Worm (Caenorhabditis elegans) whole organism, young adult: ENCODE results near the gene clec-147.

Source experiments
- B0019.2 ChIP-seq: fragments of 200-800 bp; sonication (Bioruptor generic); conservative IDR thresholded peaks from 2 replicates; pipeline ENCODE4 v1.3.6; 2022; ENCODE audit warnings: missing genetic modification reagents, missing genetic modification characterization, missing compliant biosample characterization
- B0035.1 ChIP-seq: sonication (generic microtip); optimal IDR thresholded peaks from 2 replicates; lab custom pipeline; 2016; ENCODE audit warnings: missing genetic modification characterization, mild to moderate bottlenecking, missing compliant biosample characterization, missing genotype, missing genetic modification reagents
- B0261.1 ChIP-seq: sonication (generic microtip); optimal IDR thresholded peaks from 2 replicates; lab custom pipeline; 2016; ENCODE audit warnings: mild to moderate bottlenecking, missing genetic modification characterization, moderate library complexity, missing compliant biosample characterization
- B0336.3 ChIP-seq: fragments of 200-800 bp; sonication (Bioruptor generic); IDR thresholded peaks from 2 replicates; pipeline ENCODE4 v1.3.6; 2022; ENCODE audit warnings: missing genetic modification characterization, missing compliant biosample characterization
- D2030.7 ChIP-seq: fragments of 200-800 bp; sonication (Bioruptor generic); IDR thresholded peaks from 2 replicates; pipeline ENCODE4 v1.3.6; 2022; ENCODE audit warnings: missing genetic modification reagents, missing genetic modification characterization, missing compliant biosample characterization
- F23B12.7 ChIP-seq: sonication (generic microtip); optimal IDR thresholded peaks from 2 replicates; lab custom pipeline; 2017; ENCODE audit warnings: missing genetic modification characterization, mild to moderate bottlenecking, missing compliant biosample characterization, antibody characterized with exemption, moderate library complexity; ENCODE audit not compliant: insufficient read depth
- K11D2.4 ChIP-seq: fragments of 200-800 bp; sonication (Bioruptor generic); IDR thresholded peaks from 2 replicates; pipeline ENCODE4 v1.3.6; 2022; ENCODE audit warnings: missing genetic modification reagents, missing genetic modification characterization, missing compliant biosample characterization
- K12H6.12 ChIP-seq: fragments of 200-800 bp; sonication (Bioruptor generic); optimal IDR thresholded peaks from 2 replicates; lab custom pipeline; 2018; ENCODE audit warnings: mild to moderate bottlenecking, missing genetic modification characterization, missing compliant biosample characterization
- T07F8.4 ChIP-seq: sonication (generic microtip); optimal IDR thresholded peaks from 2 replicates; lab custom pipeline; 2016; ENCODE audit warnings: mild to moderate bottlenecking, missing genetic modification characterization, moderate library complexity, missing compliant biosample characterization
- T26A5.8 ChIP-seq: sonication (generic microtip); optimal IDR thresholded peaks from 2 replicates; lab custom pipeline; 2016; ENCODE audit warnings: missing genetic modification characterization, missing compliant biosample characterization
- Y53G8AR.9 ChIP-seq: fragments of 200-800 bp; sonication (Bioruptor generic); conservative IDR thresholded peaks from 2 replicates; pipeline ENCODE4 v1.3.6; 2022; ENCODE audit warnings: missing genetic modification reagents, missing genetic modification characterization, missing compliant biosample characterization
- Y56A3A.18 ChIP-seq: fragments of 200-800 bp; sonication (Bioruptor generic); IDR thresholded peaks from 2 replicates; pipeline ENCODE4 v1.3.6; 2022; ENCODE audit warnings: missing genetic modification reagents, missing genetic modification characterization, missing compliant biosample characterization
- Y67H2A.10 ChIP-seq: fragments of 200-800 bp; sonication (Bioruptor generic); conservative IDR thresholded peaks from 2 replicates; pipeline ENCODE4 v1.3.6; 2022; ENCODE audit warnings: missing genetic modification reagents, missing genetic modification characterization, missing compliant biosample characterization
- Y79H2A.3 ChIP-seq: fragments of 200-800 bp; sonication (Bioruptor generic); conservative IDR thresholded peaks from 2 replicates; pipeline ENCODE4 v1.3.6; 2022; ENCODE audit warnings: missing genetic modification reagents, missing genetic modification characterization, missing compliant biosample characterization
- akir-1 ChIP-seq: fragments of 200-800 bp; sonication (Bioruptor generic); optimal IDR thresholded peaks from 2 replicates; lab custom pipeline; 2018; ENCODE audit warnings: mild to moderate bottlenecking, missing genetic modification characterization, moderate library complexity, missing compliant biosample characterization
- atf-7 ChIP-seq: sonication (generic microtip); optimal IDR thresholded peaks from 2 replicates; lab custom pipeline; 2017; ENCODE audit warnings: mild to moderate bottlenecking, missing genetic modification characterization, missing compliant biosample characterization
- attf-6 ChIP-seq: fragments of 200-800 bp; sonication (Bioruptor generic); IDR thresholded peaks from 2 replicates; pipeline ENCODE4 v1.3.6; 2022; ENCODE audit warnings: missing genetic modification reagents, missing genetic modification characterization, missing compliant biosample characterization
- ceh-27 ChIP-seq: fragments of 200-800 bp; sonication (Bioruptor generic); optimal IDR thresholded peaks from 2 replicates; lab custom pipeline; 2018; ENCODE audit warnings: mild to moderate bottlenecking, missing genetic modification characterization, moderate library complexity, missing compliant biosample characterization
- chd-7 ChIP-seq: sonication (generic microtip); optimal IDR thresholded peaks from 2 replicates; lab custom pipeline; 2016; ENCODE audit warnings: mild to moderate bottlenecking, missing genetic modification characterization, moderate library complexity, missing compliant biosample characterization
- die-1 ChIP-seq: sonication (generic microtip); optimal IDR thresholded peaks from 2 replicates; lab custom pipeline; 2016; ENCODE audit warnings: missing genotype, mild to moderate bottlenecking, missing genetic modification characterization, missing compliant biosample characterization
- dpl-1 ChIP-seq: fragments of 150-350 bp; optimal IDR thresholded peaks from 2 replicates; lab custom pipeline; 2014; ENCODE audit warnings: missing biosample characterization, missing genetic modification reagents, missing genetic modification characterization
- egl-18 ChIP-seq: fragments of 200-800 bp; sonication (Bioruptor generic); IDR thresholded peaks from 2 replicates; pipeline ENCODE4 v1.3.6; 2022; ENCODE audit warnings: missing genetic modification reagents, missing genetic modification characterization, missing compliant biosample characterization
- ekl-4 ChIP-seq: fragments of 200-800 bp; sonication (Bioruptor generic); IDR thresholded peaks from 2 replicates; pipeline ENCODE4 v1.3.6; 2022; ENCODE audit warnings: missing genetic modification reagents, missing genetic modification characterization, missing compliant biosample characterization
- ets-4 ChIP-seq: fragments of 200-800 bp; sonication (Bioruptor generic); optimal IDR thresholded peaks from 2 replicates; lab custom pipeline; 2018; ENCODE audit warnings: mild to moderate bottlenecking, missing genetic modification characterization, missing compliant biosample characterization
- gei-17 ChIP-seq: fragments of 200-800 bp; sonication (Bioruptor generic); optimal IDR thresholded peaks from 2 replicates; lab custom pipeline; 2018; ENCODE audit warnings: mild to moderate bottlenecking, missing genetic modification characterization, missing compliant biosample characterization
- hmg-20 ChIP-seq: fragments of 200-800 bp; sonication (Bioruptor generic); IDR thresholded peaks from 2 replicates; pipeline ENCODE4 v1.3.6; 2022; ENCODE audit warnings: missing genetic modification reagents, missing genetic modification characterization, missing compliant biosample characterization
- hrde-1 ChIP-seq: sonication (generic microtip); optimal IDR thresholded peaks from 2 replicates; lab custom pipeline; 2016; ENCODE audit warnings: missing genetic modification characterization, mild to moderate bottlenecking, missing compliant biosample characterization, moderate library complexity, missing genotype, missing genetic modification reagents, borderline replicate concordance
- let-607 ChIP-seq, 2 experiments: fragments of 200-800 bp in 1 of 2; sonication (Bioruptor generic) in 1 of 2; sonication (generic microtip) in 1 of 2; optimal IDR thresholded peaks; 2 replicates each; lab custom pipeline; 2016 to 2018; ENCODE audit warnings: mild to moderate bottlenecking in 2 of 2, missing compliant biosample characterization in 2 of 2, missing genetic modification characterization in 2 of 2, moderate library complexity in 2 of 2, missing genotype in 1 of 2
- lin-40 ChIP-seq: sonication (generic microtip); optimal IDR thresholded peaks from 2 replicates; lab custom pipeline; 2016; ENCODE audit warnings: missing genetic modification characterization, mild to moderate bottlenecking, missing compliant biosample characterization, missing genotype, missing genetic modification reagents
- lin-54 ChIP-seq: fragments of 200-800 bp; sonication (Bioruptor generic); optimal IDR thresholded peaks from 2 replicates; lab custom pipeline; 2018; ENCODE audit warnings: mild to moderate bottlenecking, missing genetic modification characterization, missing compliant biosample characterization
- lir-1 ChIP-seq: fragments of 200-800 bp; sonication (Bioruptor generic); conservative IDR thresholded peaks from 2 replicates; pipeline ENCODE4 v1.3.6; 2022; ENCODE audit warnings: missing genetic modification reagents, missing genetic modification characterization, missing compliant biosample characterization
- madf-10 ChIP-seq: sonication (generic microtip); optimal IDR thresholded peaks from 2 replicates; lab custom pipeline; 2016; ENCODE audit warnings: mild to moderate bottlenecking, missing genetic modification characterization, missing compliant biosample characterization
- mcd-1 ChIP-seq: fragments of 200-800 bp; sonication (Bioruptor generic); IDR thresholded peaks from 2 replicates; pipeline ENCODE4 v1.3.6; 2022; ENCODE audit warnings: missing genetic modification reagents, missing genetic modification characterization, missing compliant biosample characterization
- nfya-2 ChIP-seq: fragments of 200-800 bp; sonication (Bioruptor generic); IDR thresholded peaks from 2 replicates; pipeline ENCODE4 v1.3.6; 2022; ENCODE audit warnings: missing genetic modification reagents, missing genetic modification characterization, missing compliant biosample characterization
- nhr-90 ChIP-seq: sonication (generic microtip); optimal IDR thresholded peaks from 2 replicates; lab custom pipeline; 2016; ENCODE audit warnings: missing genotype, mild to moderate bottlenecking, missing genetic modification characterization, missing compliant biosample characterization
- pbrm-1 ChIP-seq: fragments of 200-800 bp; sonication (Bioruptor generic); IDR thresholded peaks from 2 replicates; pipeline ENCODE4 v1.3.6; 2022; ENCODE audit warnings: missing genetic modification reagents, missing genetic modification characterization, missing compliant biosample characterization
- rec-8 ChIP-seq, 2 experiments: sonication (generic microtip); optimal IDR thresholded peaks; 2 replicates each; lab custom pipeline; 2016; ENCODE audit warnings: mild to moderate bottlenecking in 2 of 2, missing genetic modification characterization in 2 of 2, missing genetic modification reagents in 2 of 2, missing genotype in 2 of 2, missing biosample characterization in 1 of 2, missing compliant biosample characterization in 1 of 2, moderate library complexity in 1 of 2
- sea-2 ChIP-seq: fragments of 200-800 bp; sonication (Bioruptor generic); IDR thresholded peaks from 2 replicates; pipeline ENCODE4 v1.3.6; 2022; ENCODE audit warnings: missing genetic modification characterization, missing compliant biosample characterization
- snpc-4 ChIP-seq, 5 experiments: fragments of 150-350 bp in 1 of 5; sonication (generic microtip) in 4 of 5; optimal IDR thresholded peaks; 2 replicates each; lab custom pipeline; 2014 to 2018; ENCODE audit warnings: missing genetic modification characterization in 5 of 5, missing biosample characterization in 3 of 5, antibody characterized with exemption in 2 of 5, mild to moderate bottlenecking in 2 of 5, missing compliant biosample characterization in 2 of 5, missing genotype in 2 of 5, moderate library complexity in 2 of 5, missing genetic modification reagents in 1 of 5
- somi-1 ChIP-seq: fragments of 200-800 bp; sonication (Bioruptor generic); optimal IDR thresholded peaks from 2 replicates; lab custom pipeline; 2018; ENCODE audit warnings: mild to moderate bottlenecking, missing genetic modification characterization, missing compliant biosample characterization
- sptf-2 ChIP-seq: fragments of 200-800 bp; sonication (Bioruptor generic); optimal IDR thresholded peaks from 2 replicates; lab custom pipeline; 2018; ENCODE audit warnings: mild to moderate bottlenecking, missing genetic modification characterization, missing compliant biosample characterization
- tlf-1 ChIP-seq: fragments of 200-800 bp; sonication (Bioruptor generic); optimal IDR thresholded peaks from 2 replicates; lab custom pipeline; 2018; ENCODE audit warnings: mild to moderate bottlenecking, missing genetic modification characterization, missing compliant biosample characterization
- unc-130 ChIP-seq: sonication (generic microtip); optimal IDR thresholded peaks from 2 replicates; lab custom pipeline; 2016; ENCODE audit warnings: missing genetic modification reagents, missing genetic modification characterization, missing compliant biosample characterization
- xnd-1 ChIP-seq: sonication (generic microtip); optimal IDR thresholded peaks from 2 replicates; lab custom pipeline; 2016; ENCODE audit warnings: missing genotype, missing genetic modification reagents, missing genetic modification characterization, missing compliant biosample characterization
- ztf-3 ChIP-seq: fragments of 200-800 bp; sonication (Bioruptor generic); optimal IDR thresholded peaks from 2 replicates; lab custom pipeline; 2018; ENCODE audit warnings: mild to moderate bottlenecking, missing genetic modification characterization, missing compliant biosample characterization
- ztf-6 ChIP-seq: fragments of 200-800 bp; sonication (Bioruptor generic); IDR thresholded peaks from 2 replicates; pipeline ENCODE4 v1.3.6; 2022; ENCODE audit warnings: missing genetic modification reagents, missing genetic modification characterization, missing compliant biosample characterization

clec-147 gene

DNA sequence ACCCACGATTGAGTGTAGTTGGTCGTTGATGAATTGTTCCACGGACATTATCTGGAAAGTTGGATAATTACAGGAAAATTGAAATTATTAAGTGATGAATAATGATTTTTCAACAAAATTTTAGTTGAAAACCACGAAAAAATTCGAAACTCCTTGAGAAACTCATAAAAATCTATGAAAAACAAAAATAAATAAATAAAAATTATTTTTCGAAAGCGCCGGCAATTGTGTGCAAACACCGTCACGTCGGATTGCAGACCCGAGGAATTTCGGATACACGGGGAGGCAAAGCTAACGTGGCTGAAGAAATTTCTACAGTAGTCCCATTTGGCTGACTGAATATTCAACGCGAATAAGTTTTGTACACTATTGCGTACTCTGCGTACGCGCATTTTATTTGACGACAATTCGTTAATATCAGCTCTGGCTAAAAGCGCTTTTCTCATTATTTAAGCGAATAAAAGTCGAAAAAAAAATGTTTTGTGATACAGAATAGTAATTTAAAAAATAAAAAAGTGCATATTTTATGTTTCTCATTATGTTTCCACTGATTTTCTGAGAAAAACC, 24.0 kb upstream of the clec-147 start, which contains the start of gene mog-4 (continued):
- TF ChIP-seq tlf-1 (GFP tag; lab: Kevin White, UChicago) (peak; percentile 98), B0019.2 (GFP tag; lab: Robert Waterston, UW) (peak; percentile 100), K12H6.12 (tag; lab: Kevin White, UChicago) (peak; percentile 97), T07F8.4 (peak; percentile 48), attf-6 (GFP tag; lab: Robert Waterston, UW) (peak; percentile 92), gei-17 (peak; percentile 66), ztf-6 (GFP tag; lab: Robert Waterston, UW) (peak; percentile 100), Y53G8AR.9 (GFP tag; lab: Robert Waterston, UW) (peak; percentile 99), snpc-4 (GFP tag; optimal IDR thresholded peaks at IDR 0.05; lab: Kevin White, UChicago) (peak; percentile 31), snpc-4 (tag; optimal IDR thresholded peaks at IDR 0.05; lab: Kevin White, UChicago) (peak; percentile 41 to 91 (median 72)), B0035.1 (tag; lab: Kevin White, UChicago) (peak; percentile 81), Y56A3A.18 (peak; percentile 99), sptf-2 (GFP tag; lab: Kevin White, UChicago) (peak; percentile 9), D2030.7 (GFP tag; lab: Robert Waterston, UW) (peak; percentile 100), F23B12.7 (tag; lab: Kevin White, UChicago) (peak; percentile 25), ceh-27 (peak; percentile 97), chd-7 (tag; lab: Kevin White, UChicago) (peak; percentile 84), K11D2.4 (GFP tag; lab: Robert Waterston, UW) (peak; percentile 99), akir-1 (GFP tag; lab: Kevin White, UChicago) (peak; percentile 89), nhr-90 (tag; lab: Kevin White, UChicago) (peak; percentile 64), rec-8 (tag; optimal IDR thresholded peaks at IDR 0.05; lab: Kevin White, UChicago) (peak; percentile 62 to 86), ets-4 (GFP tag; lab: Kevin White, UChicago) (peak; percentile 10), lir-1 (peak; percentile 99), ekl-4 (peak; percentile 99), B0336.3 (GFP tag; lab: Robert Waterston, UW) (peak; percentile 92), T26A5.8 (tag; lab: Kevin White, UChicago) (peak; percentile 7), let-607 (tag; optimal IDR thresholded peaks at IDR 0.05; lab: Kevin White, UChicago) (peak; percentile 97 to 98), hrde-1 (tag; lab: Kevin White, UChicago) (peak; percentile 85), madf-10 (peak; percentile 93), lin-54 (GFP tag; lab: Kevin White, UChicago) (peak; percentile 97), ztf-3 (GFP tag; lab: Kevin White, UChicago) (peak; percentile 81), pbrm-1 (GFP tag; lab: Robert Waterston, UW) (peak; percentile 99), hmg-20 (GFP tag; lab: Robert Waterston, UW) (peak; percentile 95), atf-7 (tag; lab: Kevin White, UChicago) (peak; percentile 84), Y67H2A.10 (GFP tag; lab: Robert Waterston, UW) (peak; percentile 99), B0261.1 (tag; lab: Kevin White, UChicago) (peak; percentile 35), Y79H2A.3 (GFP tag; lab: Robert Waterston, UW) (peak; percentile 100), lin-40 (tag; lab: Kevin White, UChicago) (peak; percentile 98), dpl-1 (GFP tag; lab: Kevin White, UChicago) (peak; percentile 46), unc-130 (GFP tag; lab: Kevin White, UChicago) (peak; percentile 97), sea-2 (GFP tag; lab: Robert Waterston, UW) (peak; percentile 98), die-1 (tag; lab: Kevin White, UChicago) (peak; percentile 45), egl-18 (GFP tag; lab: Robert Waterston, UW) (peak; percentile 97), somi-1 (GFP tag; lab: Kevin White, UChicago) (peak; percentile 96), mcd-1 (GFP tag; lab: Robert Waterston, UW) (peak; percentile 99), nfya-2 (GFP tag; lab: Robert Waterston, UW) (peak; percentile 89), xnd-1 (tag; lab: Kevin White, UChicago) (peak; percentile 86)
